Worm (Caenorhabditis elegans) whole organism, late embryonic: ENCODE data around the gene Y41E3.6.

Experiments
- C38D4.7 ChIP-seq: fragments of 200-800 bp; sonication (Bioruptor generic); optimal IDR thresholded peaks from 2 replicates; lab custom pipeline; 2018; ENCODE audit warnings: mild to moderate bottlenecking, missing genetic modification characterization, moderate library complexity, missing compliant biosample characterization
- K02D7.2 ChIP-seq: sonication (generic microtip); optimal IDR thresholded peaks from 2 replicates; lab custom pipeline; 2017; ENCODE audit warnings: mild to moderate bottlenecking, missing genetic modification characterization, missing compliant biosample characterization
- T23F11.4 ChIP-seq: fragments of 200-800 bp; sonication (Bioruptor generic); optimal IDR thresholded peaks from 2 replicates; lab custom pipeline; 2018; ENCODE audit warnings: mild to moderate bottlenecking, missing genetic modification characterization, missing compliant biosample characterization
- ceh-14 ChIP-seq: sonication (generic microtip); optimal IDR thresholded peaks from 2 replicates; lab custom pipeline; 2016; ENCODE audit warnings: missing genotype, missing genetic modification characterization, missing compliant biosample characterization
- ceh-18 ChIP-seq: sonication (generic microtip); optimal IDR thresholded peaks from 2 replicates; lab custom pipeline; 2016; ENCODE audit warnings: missing genetic modification characterization, missing compliant biosample characterization
- ceh-2 ChIP-seq: sonication (generic microtip); optimal IDR thresholded peaks from 2 replicates; lab custom pipeline; 2016; ENCODE audit warnings: missing genotype, missing genetic modification characterization, missing compliant biosample characterization
- ceh-22 ChIP-seq: sonication (generic microtip); optimal IDR thresholded peaks from 2 replicates; lab custom pipeline; 2017; ENCODE audit warnings: missing biosample characterization, missing genetic modification characterization
- ceh-30 ChIP-seq: fragments of 150-350 bp; optimal IDR thresholded peaks from 2 replicates; lab custom pipeline; 2014; ENCODE audit warnings: missing biosample characterization, missing genetic modification characterization
- ceh-31 ChIP-seq: sonication (generic microtip); optimal IDR thresholded peaks from 2 replicates; lab custom pipeline; 2016; ENCODE audit warnings: missing genetic modification characterization, missing compliant biosample characterization
- ceh-34 ChIP-seq: sonication (generic microtip); optimal IDR thresholded peaks from 2 replicates; lab custom pipeline; 2016; ENCODE audit warnings: mild to moderate bottlenecking, missing genetic modification characterization, missing compliant biosample characterization
- ceh-48 ChIP-seq: sonication (generic microtip); optimal IDR thresholded peaks from 2 replicates; lab custom pipeline; 2016; ENCODE audit warnings: missing genetic modification characterization, inconsistent platforms, missing compliant biosample characterization
- ceh-6 ChIP-seq: fragments of 200-800 bp; sonication (Bioruptor generic); optimal IDR thresholded peaks from 2 replicates; lab custom pipeline; 2018; ENCODE audit warnings: mild to moderate bottlenecking, missing genetic modification characterization, missing compliant biosample characterization
- dve-1 ChIP-seq: sonication (generic microtip); optimal IDR thresholded peaks from 2 replicates; lab custom pipeline; 2017; ENCODE audit warnings: antibody characterized with exemption, mild to moderate bottlenecking, missing genetic modification characterization, missing compliant biosample characterization
- elt-2 ChIP-seq: sonication (generic microtip); optimal IDR thresholded peaks from 2 replicates; lab custom pipeline; 2016; ENCODE audit warnings: missing genetic modification reagents, missing genetic modification characterization, missing compliant biosample characterization
- ets-4 ChIP-seq: sonication (generic microtip); optimal IDR thresholded peaks from 2 replicates; lab custom pipeline; 2016; ENCODE audit warnings: missing genetic modification characterization, missing compliant biosample characterization
- eyg-1 ChIP-seq: sonication (generic microtip); optimal IDR thresholded peaks from 2 replicates; lab custom pipeline; 2016; ENCODE audit warnings: missing genotype, missing genetic modification characterization, missing compliant biosample characterization
- fax-1 ChIP-seq: sonication (generic microtip); optimal IDR thresholded peaks from 2 replicates; lab custom pipeline; 2016; ENCODE audit warnings: missing genotype, missing genetic modification characterization, missing compliant biosample characterization
- hlh-30 ChIP-seq: sonication (generic microtip); optimal IDR thresholded peaks from 2 replicates; lab custom pipeline; 2017; ENCODE audit warnings: antibody characterized with exemption, missing genetic modification characterization, missing compliant biosample characterization; ENCODE audit not compliant: insufficient read depth
- hlh-6 ChIP-seq: sonication (generic microtip); optimal IDR thresholded peaks from 2 replicates; lab custom pipeline; 2016; ENCODE audit warnings: missing genotype, missing genetic modification characterization, missing compliant biosample characterization
- mec-3 ChIP-seq: sonication (generic microtip); optimal IDR thresholded peaks from 2 replicates; lab custom pipeline; 2016; ENCODE audit warnings: borderline replicate concordance, missing genetic modification characterization, missing compliant biosample characterization
- nfya-1 ChIP-seq: sonication (generic microtip); optimal IDR thresholded peaks from 2 replicates; lab custom pipeline; 2017; ENCODE audit warnings: missing genetic modification characterization, mild to moderate bottlenecking, missing compliant biosample characterization, antibody characterized with exemption, moderate library complexity
- nhr-232 ChIP-seq: sonication (generic microtip); optimal IDR thresholded peaks from 2 replicates; lab custom pipeline; 2016; ENCODE audit warnings: missing genetic modification characterization, missing compliant biosample characterization
- pha-2 ChIP-seq: sonication (generic microtip); optimal IDR thresholded peaks from 2 replicates; lab custom pipeline; 2017; ENCODE audit warnings: mild to moderate bottlenecking, missing genetic modification characterization, missing compliant biosample characterization
- ref-2 ChIP-seq: sonication (generic microtip); optimal IDR thresholded peaks from 2 replicates; lab custom pipeline; 2016; ENCODE audit warnings: missing genetic modification characterization, missing compliant biosample characterization
- sox-2 ChIP-seq: fragments of 200-800 bp; sonication (Bioruptor generic); IDR thresholded peaks from 2 replicates; pipeline ENCODE4 v1.3.6; 2022; ENCODE audit warnings: missing genetic modification reagents, missing genetic modification characterization, missing compliant biosample characterization
- syd-9 ChIP-seq: sonication (generic microtip); optimal IDR thresholded peaks from 2 replicates; lab custom pipeline; 2016; ENCODE audit warnings: mild to moderate bottlenecking, missing genetic modification characterization, moderate library complexity, missing compliant biosample characterization
- ttx-3 ChIP-seq: sonication (generic microtip); optimal IDR thresholded peaks from 2 replicates; lab custom pipeline; 2016; ENCODE audit warnings: missing genetic modification reagents, missing genetic modification characterization, missing compliant biosample characterization
- unc-42 ChIP-seq: sonication (generic microtip); optimal IDR thresholded peaks from 2 replicates; lab custom pipeline; 2016; ENCODE audit warnings: missing genotype, missing genetic modification characterization, missing compliant biosample characterization
- unc-86 ChIP-seq: sonication (generic microtip); optimal IDR thresholded peaks from 2 replicates; lab custom pipeline; 2016; ENCODE audit warnings: missing genetic modification characterization, missing compliant biosample characterization
- zip-5 ChIP-seq: sonication (generic microtip); optimal IDR thresholded peaks from 2 replicates; lab custom pipeline; 2016; ENCODE audit warnings: missing genetic modification characterization, missing compliant biosample characterization
- ztf-16 ChIP-seq: sonication (generic microtip); optimal IDR thresholded peaks from 2 replicates; lab custom pipeline; 2017; ENCODE audit warnings: missing genetic modification characterization, missing compliant biosample characterization

Gene Y41E3.6

DNA sequence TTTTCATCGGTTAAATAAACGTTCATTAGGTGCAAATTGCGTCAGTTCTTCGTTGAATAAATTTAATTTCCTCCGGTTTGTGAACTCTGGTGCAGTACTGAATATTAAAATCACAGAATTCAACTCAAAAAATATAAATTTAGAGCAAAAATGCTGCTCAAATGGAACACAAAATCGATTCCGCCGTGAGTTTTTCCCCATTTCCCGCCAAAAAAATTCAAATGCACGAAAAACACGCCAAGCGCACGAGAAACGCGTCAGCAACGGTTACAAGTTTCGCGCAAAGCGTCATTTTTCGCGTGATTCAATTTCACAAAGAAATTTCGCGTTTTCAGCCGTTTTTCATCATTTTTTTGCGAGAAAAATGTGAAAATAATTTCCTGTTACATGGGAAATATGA, 32.9 kb downstream of the Y41E3.6 start, which contains the start of gene hrpu-1 (continued):
- no peak for TF ChIP-seq pha-2
- TF ChIP-seq, all 69 proteins: peak for 10

DNA sequence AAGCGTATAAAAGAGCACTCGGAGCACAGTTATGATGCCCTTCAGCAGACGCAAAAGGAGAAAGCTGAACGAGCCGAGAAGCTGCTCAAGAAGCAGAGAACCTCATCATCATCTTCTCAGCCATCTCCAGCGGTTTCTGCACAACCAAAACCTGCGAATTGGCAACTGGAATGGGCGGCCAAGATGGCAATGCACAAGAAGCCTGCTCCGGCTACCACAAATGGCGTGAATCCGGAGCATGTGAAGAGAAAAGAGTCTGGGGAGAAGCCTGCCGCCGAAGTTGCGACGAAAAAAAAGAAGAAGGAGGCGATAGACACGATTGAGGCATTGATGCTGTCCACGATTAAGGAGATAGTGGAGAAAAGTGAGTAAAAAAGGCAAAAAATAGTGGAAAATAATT, 34.5 kb downstream of the Y41E3.6 start:
- TF ChIP-seq ref-2 (tag; lab: Kevin White, UChicago) (no peak), elt-2 (no peak), ceh-31 (tag; lab: Kevin White, UChicago) (no peak), hlh-6 (tag; lab: Kevin White, UChicago) (no peak), hlh-30 (tag; lab: Kevin White, UChicago) (no peak), eyg-1 (tag; lab: Kevin White, UChicago) (no peak), C38D4.7 (no peak), ceh-22 (tag; lab: Kevin White, UChicago) (no peak), T23F11.4 (GFP tag; lab: Kevin White, UChicago) (no peak), mec-3 (tag; lab: Kevin White, UChicago) (no peak), unc-42 (tag; lab: Kevin White, UChicago) (no peak), ceh-48 (no peak), ceh-30 (tag; lab: Kevin White, UChicago) (no peak), fax-1 (tag; lab: Kevin White, UChicago) (no peak), sox-2 (GFP tag; lab: Robert Waterston, UW) (no peak), ets-4 (tag; lab: Kevin White, UChicago) (no peak), ttx-3 (tag; lab: Kevin White, UChicago) (no peak), dve-1 (tag; lab: Kevin White, UChicago) (no peak), ceh-2 (tag; lab: Kevin White, UChicago) (no peak)

DNA sequence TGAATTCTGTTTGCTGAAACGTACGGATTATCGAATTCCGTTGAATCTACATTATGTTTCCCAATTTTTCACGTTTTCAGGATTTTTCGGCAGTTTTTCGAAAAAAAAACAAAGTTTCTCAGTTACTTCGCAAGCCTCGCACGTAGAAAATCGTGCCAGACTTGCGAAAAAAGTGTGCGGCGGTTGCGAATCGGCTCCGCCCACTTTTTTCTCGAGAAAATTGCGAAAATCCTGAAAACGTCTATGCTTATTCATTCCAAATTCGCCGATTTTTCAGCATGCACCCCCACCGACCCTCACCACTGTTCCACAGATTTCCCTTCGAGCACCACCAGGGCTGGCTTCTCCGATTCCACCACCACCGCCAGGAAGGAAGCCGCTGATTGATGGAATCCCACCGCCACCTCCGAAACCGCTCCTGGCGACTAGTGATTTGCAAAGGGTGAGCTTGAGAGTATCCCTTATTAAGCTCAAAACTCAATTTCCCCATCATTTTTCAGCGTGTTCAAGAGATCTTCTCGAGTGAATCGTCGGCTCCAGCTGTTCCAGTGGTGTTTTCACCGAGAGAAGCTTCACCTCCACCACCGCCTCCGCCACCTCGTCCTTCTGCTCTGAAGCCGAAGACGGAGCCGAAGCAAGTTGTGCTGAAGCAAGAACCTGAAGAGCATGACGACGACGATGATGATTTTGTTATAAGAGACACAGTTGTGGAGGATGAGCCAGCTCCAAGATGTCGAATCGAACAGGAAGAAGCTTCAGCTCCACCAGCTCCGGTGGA, 35.8 kb downstream of the Y41E3.6 start:
- TF ChIP-seq syd-9: no peak
- TF ChIP-seq ceh-14: no peak

DNA sequence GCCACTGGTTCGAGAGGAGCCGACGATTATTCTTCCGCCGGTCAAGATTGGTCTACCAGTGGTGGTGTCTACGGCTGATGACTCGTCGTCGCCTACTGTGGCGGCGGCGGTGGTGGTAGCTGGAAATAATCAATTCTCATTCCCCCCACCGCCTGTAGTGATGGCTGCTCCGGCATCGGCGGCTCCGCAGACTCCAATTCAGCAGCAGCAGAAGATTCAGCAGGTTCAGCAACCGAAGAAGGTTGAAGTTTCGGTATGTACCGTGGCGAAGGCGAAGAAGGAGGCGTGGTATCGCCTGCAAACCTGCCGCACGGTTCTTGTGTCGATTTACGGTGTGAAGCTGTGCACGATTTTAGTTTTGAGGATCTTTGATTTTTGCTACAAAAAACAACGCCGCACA, 39.6 kb downstream of the Y41E3.6 start:
- TF ChIP-seq nhr-232 (tag; lab: Kevin White, UChicago) (no peak), ref-2 (tag; lab: Kevin White, UChicago) (no peak), ceh-34 (tag; lab: Kevin White, UChicago) (no peak), K02D7.2 (tag; lab: Kevin White, UChicago) (no peak), ceh-14 (no peak), ceh-18 (tag; lab: Kevin White, UChicago) (no peak)

DNA sequence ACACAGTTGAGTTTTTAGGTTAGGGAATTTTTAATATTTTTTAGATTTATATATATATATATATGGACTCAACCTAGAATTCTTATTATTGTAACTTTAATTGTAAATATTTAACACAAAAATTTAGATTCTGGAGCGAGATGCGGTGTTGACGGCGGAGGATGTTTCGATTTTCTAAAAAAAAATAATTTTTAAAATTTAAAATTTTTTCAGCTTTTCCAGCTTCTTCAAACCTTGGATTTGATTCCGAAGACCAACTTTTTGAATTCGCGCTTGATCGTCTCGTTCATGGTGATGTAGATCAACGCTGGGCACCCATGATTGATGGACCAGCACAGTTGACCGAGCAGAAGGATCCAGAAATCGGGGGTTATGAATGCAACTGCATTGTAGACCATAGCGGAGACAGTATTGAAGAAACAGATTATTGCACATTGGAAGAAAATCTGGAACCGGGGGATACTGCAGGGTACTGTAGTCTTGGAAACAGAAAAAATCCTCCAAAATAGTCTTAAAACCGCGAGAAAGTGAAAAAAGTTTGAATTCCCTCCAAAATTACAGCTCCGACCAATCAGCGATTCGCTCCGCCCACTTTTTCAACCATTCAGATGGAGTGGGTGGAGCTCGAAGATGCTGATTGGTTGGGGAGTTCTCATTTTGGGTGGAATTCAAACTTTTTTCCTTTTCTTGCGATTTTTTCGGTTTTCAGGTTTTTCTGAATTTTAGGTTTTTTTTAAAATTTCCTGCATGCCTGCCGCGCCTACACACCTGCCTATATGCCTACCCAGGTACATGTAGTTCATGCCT, 42.9 kb downstream of the Y41E3.6 start:
- no peak for TF ChIP-seq ttx-3 (tag; lab: Kevin White, UChicago)
- no peak for TF ChIP-seq hlh-6 (tag; lab: Kevin White, UChicago)
- TF ChIP-seq ceh-6 (GFP tag; lab: Kevin White, UChicago): no peak
- no peak for TF ChIP-seq ceh-34 (tag; lab: Kevin White, UChicago)
- peak; percentile 98 for TF ChIP-seq nfya-1
- no peak for TF ChIP-seq zip-5
- TF ChIP-seq ztf-16 (tag; lab: Kevin White, UChicago): no peak

DNA sequence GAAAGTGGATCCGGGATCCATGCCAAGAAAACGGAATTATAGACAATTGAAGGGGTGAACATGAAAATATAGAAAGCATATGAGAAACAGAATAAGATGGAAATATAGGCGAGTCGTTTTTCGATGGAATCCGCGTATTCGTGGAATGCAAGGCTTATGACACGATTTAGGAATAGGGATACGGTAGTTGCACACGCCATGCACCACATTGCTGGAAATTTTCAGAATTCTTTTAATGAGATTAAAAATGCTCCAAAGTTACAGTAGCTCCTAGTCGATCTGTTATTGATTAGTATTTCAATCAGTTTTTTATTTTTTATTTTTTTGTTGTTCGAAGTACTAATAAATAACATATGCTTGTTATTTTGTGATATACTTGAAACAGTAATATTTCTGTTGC, 44.5 kb downstream of the Y41E3.6 start:
- TF ChIP-seq pha-2 (no peak), hlh-30 (tag; lab: Kevin White, UChicago) (no peak), unc-86 (no peak)
